Worm (Caenorhabditis elegans) whole organism, mixed stage, embryonic: ENCODE data around the gene F22H10.2.

Source experiments
- elt-1 ChIP-seq: sonication (generic microtip); optimal IDR thresholded peaks from 2 replicates; lab custom pipeline; 2017; ENCODE audit warnings: missing genetic modification characterization, mild to moderate bottlenecking, missing compliant biosample characterization, antibody characterized with exemption, moderate library complexity, borderline replicate concordance; ENCODE audit not compliant: insufficient read depth
- mep-1 ChIP-seq: fragments of 150-350 bp; optimal IDR thresholded peaks from 2 replicates; lab custom pipeline; 2017; ENCODE audit warnings: missing biosample characterization, missing genetic modification reagents, missing genetic modification characterization, inconsistent platforms

DNA sequence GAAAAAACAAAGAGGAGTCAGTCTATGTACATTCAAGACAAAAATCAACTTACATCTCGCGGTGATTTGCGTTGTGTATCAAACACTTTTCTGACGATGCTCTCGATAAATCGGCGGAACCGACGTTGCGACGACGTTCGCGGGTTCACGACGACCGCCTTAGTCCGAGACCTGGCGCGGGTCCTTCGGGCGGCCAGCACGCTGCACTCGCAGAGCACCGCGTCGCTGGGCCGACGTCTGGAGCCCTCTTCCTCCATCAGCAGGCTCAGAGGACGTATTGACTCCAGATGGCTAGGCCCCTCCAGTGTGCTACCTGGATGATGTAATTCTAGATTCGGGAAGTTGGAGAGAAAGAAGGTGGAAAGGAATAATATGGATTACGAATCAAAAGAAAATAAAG, 36.1 kb upstream of the F22H10.2 start:
- TF ChIP-seq mep-1 (tag; lab: Kevin White, UChicago) (no peak), elt-1 (tag; lab: Kevin White, UChicago) (no peak)
